Worm (Caenorhabditis elegans) whole organism, late embryonic: ENCODE measurements around the gene ceh-92.

Experiments used
- ama-1 ChIP-seq: fragments of 150-350 bp; optimal IDR thresholded peaks from 2 replicates; lab custom pipeline; 2014
- npax-4 ChIP-seq: sonication (generic microtip); optimal IDR thresholded peaks from 2 replicates; lab custom pipeline; 2016; ENCODE audit warnings: missing genetic modification characterization, missing compliant biosample characterization

ce11 chrIII:11589311-11589710 lies 7.9 kb downstream of the ceh-92 start:
- no peak for TF ChIP-seq ama-1 (lab: Kevin White, UChicago)
- TF ChIP-seq npax-4 (tag; lab: Kevin White, UChicago), result no peak
